Worm (Caenorhabditis elegans) whole organism, L4/young adult: ENCODE results near the gene M162.5.

Source experiments
- W03F9.2 ChIP-seq: fragments of 150-350 bp; optimal IDR thresholded peaks from 2 replicates; lab custom pipeline; 2014; ENCODE audit warnings: missing biosample characterization, missing genetic modification characterization
- dao-5 ChIP-seq: sonication (generic microtip); optimal IDR thresholded peaks from 2 replicates; lab custom pipeline; 2016; ENCODE audit warnings: missing genotype, missing genetic modification characterization, moderate library complexity, missing compliant biosample characterization
- him-1 ChIP-seq: sonication (generic microtip); optimal IDR thresholded peaks from 2 replicates; lab custom pipeline; 2016; ENCODE audit warnings: missing genotype, missing genetic modification reagents, missing genetic modification characterization, missing compliant biosample characterization

DNA sequence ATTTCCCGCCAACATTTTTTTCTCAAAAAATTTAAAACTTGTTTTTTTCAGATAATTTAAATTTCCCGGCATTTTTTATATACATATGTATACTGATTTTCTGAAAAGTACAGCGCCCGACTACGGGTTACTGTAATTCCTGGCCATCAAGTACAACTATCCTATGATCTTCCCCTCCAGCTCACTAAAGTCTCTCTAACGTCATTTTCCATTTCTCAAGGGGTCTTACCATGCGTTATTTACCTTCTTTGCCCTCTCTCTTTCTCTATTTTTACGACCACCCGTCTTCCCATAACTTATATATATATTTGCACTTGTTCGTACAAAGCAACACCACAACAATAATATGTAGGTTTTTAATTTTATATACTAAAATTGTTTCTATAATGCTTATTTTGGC lies 4.6 kb upstream of the M162.5 start, which contains the start of gene W04E12.9:
- TF ChIP-seq him-1 (tag; lab: Kevin White, UChicago) (no peak), W03F9.2 (no peak), dao-5 (tag; lab: Kevin White, UChicago) (no peak)
